Fruit fly (Drosophila melanogaster) whole organism, embryonic: ENCODE data around the gene fru.

Experiments
- CG10959 ChIP-seq: fragments of 200-800 bp; sonication (Bioruptor generic); IDR thresholded peaks from 2 replicates; pipeline ENCODE4 v1.3.6; 2022; ENCODE audit warnings: missing biosample characterization, missing genetic modification characterization
- CG11085 ChIP-seq: fragments of 200-800 bp; sonication (Bioruptor generic); IDR thresholded peaks from 2 replicates; pipeline ENCODE4 v1.3.6; 2022; ENCODE audit warnings: missing biosample characterization, missing genetic modification characterization
- CG14965 ChIP-seq: fragments of 200-800 bp; sonication (Bioruptor generic); optimal IDR thresholded peaks from 2 replicates; lab custom pipeline; 2016; ENCODE audit warnings: missing biosample characterization, missing genetic modification characterization, borderline replicate concordance
- CG15479 ChIP-seq: fragments of 200-800 bp; sonication (Bioruptor generic); optimal IDR thresholded peaks from 3 replicates; lab custom pipeline; 2019; ENCODE audit warnings: missing biosample characterization, mild to moderate bottlenecking, missing genetic modification characterization, moderate library complexity
- CG18764 ChIP-seq: fragments of 200-800 bp; sonication (Bioruptor generic); optimal IDR thresholded peaks from 3 replicates; lab custom pipeline; 2016; ENCODE audit warnings: missing biosample characterization, missing genetic modification characterization
- CG2129 ChIP-seq: fragments of 200-800 bp; sonication (Bioruptor generic); IDR thresholded peaks from 2 replicates; pipeline ENCODE4 v1.3.6; 2022; ENCODE audit warnings: missing biosample characterization, missing genetic modification characterization; ENCODE audit not compliant: partially characterized antibody
- CG2875 ChIP-seq: fragments of 200-800 bp; sonication (Bioruptor generic); optimal IDR thresholded peaks from 2 replicates; lab custom pipeline; 2017; ENCODE audit warnings: missing biosample characterization, mild to moderate bottlenecking, missing genetic modification characterization, missing genetic modification reagents
- CG30431 ChIP-seq: fragments of 200-800 bp; sonication (Bioruptor generic); optimal IDR thresholded peaks from 2 replicates; lab custom pipeline; 2017; ENCODE audit warnings: missing biosample characterization, missing genetic modification characterization
- CG3065 ChIP-seq: fragments of 200-800 bp; sonication (Bioruptor generic); optimal IDR thresholded peaks from 2 replicates; lab custom pipeline; 2016; ENCODE audit warnings: missing biosample characterization, missing genetic modification characterization
- CG42726 ChIP-seq: fragments of 200-800 bp; sonication (Bioruptor generic); IDR thresholded peaks from 2 replicates; pipeline ENCODE4 v1.3.6; 2022; ENCODE audit warnings: missing biosample characterization, missing genetic modification characterization; ENCODE audit not compliant: partially characterized antibody
- CG4328 ChIP-seq: fragments of 200-800 bp; sonication (Bioruptor generic); optimal IDR thresholded peaks from 3 replicates; lab custom pipeline; 2017; ENCODE audit warnings: missing biosample characterization, missing genetic modification reagents, missing genetic modification characterization
- CG4617 ChIP-seq: fragments of 200-800 bp; sonication (Bioruptor generic); optimal IDR thresholded peaks from 3 replicates; lab custom pipeline; 2016; ENCODE audit warnings: missing biosample characterization, missing genetic modification characterization, borderline replicate concordance
- CG4707 ChIP-seq: fragments of 200-800 bp; sonication (Bioruptor generic); optimal IDR thresholded peaks from 2 replicates; lab custom pipeline; 2018; ENCODE audit warnings: missing biosample characterization, mild to moderate bottlenecking, missing genetic modification characterization, moderate library complexity
- CG4730 ChIP-seq: fragments of 200-800 bp; sonication (Bioruptor generic); IDR thresholded peaks from 2 replicates; pipeline ENCODE4 v1.3.6; 2022; ENCODE audit warnings: missing biosample characterization, missing genetic modification characterization
- CG4854 ChIP-seq: fragments of 200-800 bp; sonication (Bioruptor generic); optimal IDR thresholded peaks from 2 replicates; lab custom pipeline; 2016; ENCODE audit warnings: missing biosample characterization, missing genetic modification characterization, inconsistent platforms
- CG5953 ChIP-seq: fragments of 200-800 bp; sonication (Bioruptor generic); IDR thresholded peaks from 2 replicates; pipeline ENCODE4 v1.3.6; 2022; ENCODE audit warnings: missing biosample characterization, missing genetic modification characterization
- CG8281 ChIP-seq: fragments of 200-800 bp; sonication (Bioruptor generic); optimal IDR thresholded peaks from 2 replicates; lab custom pipeline; 2018; ENCODE audit warnings: missing biosample characterization, mild to moderate bottlenecking, missing genetic modification characterization, moderate library complexity
- CG8290 ChIP-seq, 3 experiments: fragments of 200-800 bp; sonication (Bioruptor generic); optimal IDR thresholded peaks; 2 replicates each; lab custom pipeline; 2016 to 2019; ENCODE audit warnings: missing biosample characterization in 3 of 3, missing genetic modification characterization in 3 of 3, mild to moderate bottlenecking in 2 of 3, moderate library complexity in 1 of 3
- CG8765 ChIP-seq: fragments of 200-800 bp; sonication (Bioruptor generic); IDR thresholded peaks from 2 replicates; pipeline ENCODE4 v1.3.6; 2022; ENCODE audit warnings: missing biosample characterization, missing genetic modification characterization
- CG9437 ChIP-seq: fragments of 200-800 bp; sonication (Bioruptor generic); optimal IDR thresholded peaks from 2 replicates; lab custom pipeline; 2018; ENCODE audit warnings: missing biosample characterization, mild to moderate bottlenecking, missing genetic modification characterization
- Dll ChIP-seq: fragments of 200-800 bp; sonication (Bioruptor generic); IDR thresholded peaks from 4 replicates; pipeline ENCODE4 v1.3.6; 2022; ENCODE audit warnings: missing biosample characterization, missing genetic modification characterization; ENCODE audit not compliant: partially characterized antibody
- Dp ChIP-seq: fragments of 200-800 bp; sonication (Bioruptor generic); optimal IDR thresholded peaks from 2 replicates; lab custom pipeline; 2018; ENCODE audit warnings: missing biosample characterization, mild to moderate bottlenecking, missing genetic modification characterization, moderate library complexity
- E2f2 ChIP-seq: fragments of 200-800 bp; sonication (Bioruptor generic); IDR thresholded peaks from 2 replicates; pipeline ENCODE4 v1.3.6; 2022; ENCODE audit warnings: missing biosample characterization, missing genetic modification characterization
- GATAe ChIP-seq: fragments of 200-800 bp; sonication (Bioruptor generic); conservative IDR thresholded peaks from 2 replicates; pipeline ENCODE4 v1.3.6; 2022; ENCODE audit warnings: missing biosample characterization, missing genetic modification characterization
- Hr3 ChIP-seq: fragments of 200-800 bp; sonication (Bioruptor generic); optimal IDR thresholded peaks from 3 replicates; lab custom pipeline; 2016; ENCODE audit warnings: missing biosample characterization, missing genetic modification characterization
- Hr78 ChIP-seq, 2 experiments: fragments of 200-800 bp in 1 of 2; fragments of >200 bp in 1 of 2; sonication (Bioruptor generic) in 1 of 2; optimal IDR thresholded peaks; 2 replicates each; lab custom pipeline; 2017 to 2019; ENCODE audit warnings: missing biosample characterization in 2 of 2, missing genetic modification characterization in 2 of 2, mild to moderate bottlenecking in 1 of 2, moderate library complexity in 1 of 2
- Hsf ChIP-seq: fragments of 200-800 bp; sonication (Bioruptor generic); optimal IDR thresholded peaks from 3 replicates; lab custom pipeline; 2016; ENCODE audit warnings: missing biosample characterization, missing genetic modification characterization
- Myb ChIP-seq: fragments of 200-800 bp; sonication (Bioruptor generic); optimal IDR thresholded peaks from 2 replicates; lab custom pipeline; 2016; ENCODE audit warnings: missing biosample characterization, missing genetic modification characterization
- Optix ChIP-seq: fragments of 200-800 bp; sonication (Bioruptor generic); IDR thresholded peaks from 3 replicates; pipeline ENCODE4 v1.3.6; 2022; ENCODE audit warnings: missing biosample characterization, missing genetic modification characterization
- Pdp1 ChIP-seq, 2 experiments: fragments of 200-800 bp; sonication (Bioruptor generic); optimal IDR thresholded peaks; 3 replicates each; lab custom pipeline; 2016; ENCODE audit warnings: missing biosample characterization in 2 of 2, missing genetic modification characterization in 2 of 2, mild to moderate bottlenecking in 1 of 2, moderate library complexity in 1 of 2
- Trl ChIP-seq, 3 experiments: fragments of >200 bp in 2 of 3; fragments of 200-800 bp in 1 of 3; sonication (Bioruptor generic) in 1 of 3; optimal IDR thresholded peaks; 2 replicates in 1 of 3; 3 replicates in 2 of 3; lab custom pipeline; 2016 to 2017; ENCODE audit warnings: missing biosample characterization in 1 of 3, missing genetic modification characterization in 1 of 3
- abd-A ChIP-seq: fragments of 200-800 bp; sonication (Bioruptor generic); optimal IDR thresholded peaks from 3 replicates; lab custom pipeline; 2019; ENCODE audit warnings: missing biosample characterization, mild to moderate bottlenecking, missing genetic modification characterization, moderate library complexity
- ase ChIP-seq: fragments of 200-800 bp; sonication (Bioruptor generic); IDR thresholded peaks from 3 replicates; pipeline ENCODE4 v1.3.6; 2022; ENCODE audit warnings: missing biosample characterization, missing genetic modification characterization
- corto ChIP-seq: fragments of 200-800 bp; sonication (Bioruptor generic); optimal IDR thresholded peaks from 2 replicates; lab custom pipeline; 2016; ENCODE audit warnings: missing biosample characterization, mild to moderate bottlenecking, missing genetic modification characterization, moderate library complexity
- ham ChIP-seq: fragments of 200-800 bp; sonication (Bioruptor generic); IDR thresholded peaks from 2 replicates; pipeline ENCODE4 v1.3.6; 2022; ENCODE audit warnings: missing biosample characterization, missing genetic modification characterization
- hb ChIP-seq: fragments of 200-800 bp; sonication (Bioruptor generic); IDR thresholded peaks from 3 replicates; pipeline ENCODE4 v1.3.6; 2022; ENCODE audit warnings: missing biosample characterization, missing genetic modification characterization; ENCODE audit not compliant: partially characterized antibody
- klu ChIP-seq: fragments of 200-800 bp; sonication (Bioruptor generic); IDR thresholded peaks from 2 replicates; pipeline ENCODE4 v1.3.6; 2022; ENCODE audit warnings: missing biosample characterization, missing genetic modification characterization
- lbe ChIP-seq: fragments of 200-800 bp; sonication (Bioruptor generic); optimal IDR thresholded peaks from 2 replicates; lab custom pipeline; 2016; ENCODE audit warnings: missing biosample characterization, mild to moderate bottlenecking, missing genetic modification characterization
- pfk ChIP-seq: fragments of 200-800 bp; sonication (Bioruptor generic); optimal IDR thresholded peaks from 2 replicates; lab custom pipeline; 2018; ENCODE audit warnings: missing biosample characterization, mild to moderate bottlenecking, missing genetic modification characterization, moderate library complexity
- repo ChIP-seq: fragments of 200-800 bp; sonication (Bioruptor generic); optimal IDR thresholded peaks from 2 replicates; lab custom pipeline; 2016; ENCODE audit warnings: missing biosample characterization, missing genetic modification characterization
- sc ChIP-seq, 3 experiments: fragments of >200 bp in 2 of 3; fragments of 200-800 bp in 1 of 3; sonication (Bioruptor generic) in 1 of 3; optimal IDR thresholded peaks; 2 replicates in 2 of 3; 3 replicates in 1 of 3; lab custom pipeline; 2017; ENCODE audit warnings: mild to moderate bottlenecking in 1 of 3, missing biosample characterization in 1 of 3, missing genetic modification characterization in 1 of 3, missing genetic modification reagents in 1 of 3
- sens ChIP-seq: fragments of 200-800 bp; sonication (Bioruptor generic); peaks from one replicate; lab custom pipeline; 2016; ENCODE audit warnings: missing biosample characterization, missing genetic modification characterization
- slbo ChIP-seq: fragments of 200-800 bp; sonication (Bioruptor generic); IDR thresholded peaks from 2 replicates; pipeline ENCODE4 v1.3.6; 2022; ENCODE audit warnings: missing biosample characterization, missing genetic modification characterization
- sqz ChIP-seq: fragments of 200-800 bp; sonication (Bioruptor generic); optimal IDR thresholded peaks from 3 replicates; lab custom pipeline; 2018; ENCODE audit warnings: missing biosample characterization, mild to moderate bottlenecking, missing genetic modification characterization
- stwl ChIP-seq: fragments of 200-800 bp; sonication (Bioruptor generic); optimal IDR thresholded peaks from 3 replicates; lab custom pipeline; 2018; ENCODE audit warnings: missing biosample characterization, mild to moderate bottlenecking, missing genetic modification characterization, moderate library complexity
- trem ChIP-seq: fragments of 200-800 bp; optimal IDR thresholded peaks from 3 replicates; lab custom pipeline; 2019; ENCODE audit warnings: missing biosample characterization, mild to moderate bottlenecking, missing genetic modification characterization, moderate library complexity

Gene fru

DNA sequence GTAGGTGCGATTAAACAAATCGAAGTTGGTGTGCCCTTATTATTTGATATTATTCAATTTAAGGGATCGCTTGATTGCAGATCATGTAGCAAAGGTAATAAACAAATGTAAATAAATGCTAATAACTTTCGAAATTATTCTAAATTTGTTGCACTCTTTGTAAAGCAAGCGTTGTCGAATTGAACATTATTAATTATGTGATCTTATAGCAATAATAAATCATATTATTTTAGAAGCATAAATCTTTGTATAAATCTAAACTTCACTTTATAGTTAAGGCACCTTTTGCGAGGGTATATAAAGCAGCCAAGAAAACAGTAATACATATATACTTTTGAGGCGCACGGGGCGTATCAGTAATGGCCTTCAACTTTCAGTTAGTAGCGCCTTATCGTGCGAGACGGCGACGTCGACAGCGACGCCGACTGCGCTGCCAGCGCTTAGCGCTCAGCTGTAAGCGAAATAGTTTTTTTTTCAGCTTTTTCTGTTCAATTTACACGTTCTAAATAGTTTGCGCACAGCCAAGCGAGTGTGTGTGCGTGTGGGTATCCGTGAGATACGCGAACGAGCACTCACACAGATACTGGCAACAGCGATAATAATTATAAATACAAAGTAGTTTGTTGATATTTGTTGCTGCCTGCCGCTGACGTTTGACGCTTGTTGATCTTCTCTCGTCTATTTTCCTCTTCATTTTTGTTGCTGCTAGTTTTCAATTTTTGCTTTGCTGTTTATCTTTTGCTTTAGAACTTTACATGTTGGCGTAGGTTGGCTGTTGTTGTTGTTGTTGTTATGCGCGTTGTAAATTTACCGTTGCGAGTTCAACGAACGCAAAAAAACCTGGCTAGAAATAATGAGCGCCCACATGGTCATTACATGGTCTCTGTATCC lies 106.3 kb downstream of the fru start:
- TF ChIP-seq CG4328: peak; percentile 71
- no peak for TF ChIP-seq Myb (GFP tag; lab: Kevin White, UChicago)
- TF ChIP-seq CG9437 (GFP tag; lab: Kevin White, UChicago): peak; percentile 39
- peak; percentile 33 for TF ChIP-seq CG4707 (GFP tag; lab: Kevin White, UChicago)
- TF ChIP-seq CG15479 (GFP tag; lab: Kevin White, UChicago): no peak
- TF ChIP-seq sens (GFP tag; lab: Kevin White, UChicago): peak; percentile 91
- TF ChIP-seq CG42726 (GFP tag; lab: Robert Waterston, UW): no peak
- no peak for TF ChIP-seq lbe (GFP tag; lab: Kevin White, UChicago)
- peak; percentile 72 for TF ChIP-seq slbo (GFP tag; lab: Robert Waterston, UW)
- peak; percentile 54 for TF ChIP-seq CG18764 (GFP tag; lab: Kevin White, UChicago)
- TF ChIP-seq CG11085 (GFP tag; lab: Robert Waterston, UW): no peak
- TF ChIP-seq CG8281 (tag; lab: Kevin White, UChicago): peak; percentile 6
- TF ChIP-seq GATAe: peak; percentile 11; the same call in 1 of the 2 replicates
- no peak for TF ChIP-seq Dll (GFP tag; lab: Robert Waterston, UW)
- TF ChIP-seq Hr78 (GFP tag; optimal IDR thresholded peaks at IDR 0.05; lab: Kevin White, UChicago): peak in 1 of 2 experiments; percentile 2
- TF ChIP-seq CG4854: peak; percentile 13
- TF ChIP-seq Optix (GFP tag; lab: Robert Waterston, UW): peak; percentile 42; the same call in 1 of the 3 replicates
- TF ChIP-seq Hr3 (GFP tag; lab: Kevin White, UChicago): peak; percentile 30
- 0 out of 2 replicates have a peak, but pooled peaks have one; percentile 13 for TF ChIP-seq klu (GFP tag; lab: Robert Waterston, UW)
- no peak for TF ChIP-seq trem (tag; lab: Kevin White, UChicago)
- no peak for TF ChIP-seq CG4730 (GFP tag; lab: Robert Waterston, UW)
- peak in 1 of 2 experiments; percentile 57 for TF ChIP-seq Pdp1 (GFP tag; optimal IDR thresholded peaks at IDR 0.05; lab: Kevin White, UChicago)
- no peak for TF ChIP-seq ham
- TF ChIP-seq stwl (tag; lab: Kevin White, UChicago): no peak
- TF ChIP-seq Hsf (GFP tag; lab: Kevin White, UChicago): peak; percentile 29
- TF ChIP-seq sqz (GFP tag; lab: Kevin White, UChicago): peak; percentile 21
- peak; percentile 19; the same call in 1 of the 2 replicates for TF ChIP-seq E2f2 (GFP tag; lab: Robert Waterston, UW)
- no peak for TF ChIP-seq CG4617 (GFP tag; lab: Kevin White, UChicago)
- TF ChIP-seq CG8290 (GFP tag; optimal IDR thresholded peaks at IDR 0.05; lab: Kevin White, UChicago): no peak
- peak in 1 of 2 experiments; percentile 34 for TF ChIP-seq CG8290 (tag; optimal IDR thresholded peaks at IDR 0.05; lab: Kevin White, UChicago)
- peak; percentile 47 for TF ChIP-seq CG14965 (GFP tag; lab: Kevin White, UChicago)
- TF ChIP-seq Dp: no peak
- TF ChIP-seq hb (GFP tag; lab: Robert Waterston, UW): no peak
- no peak for TF ChIP-seq Trl (optimal IDR thresholded peaks at IDR 0.05; lab: Kevin White, UChicago)
- TF ChIP-seq Trl (GFP tag; optimal IDR thresholded peaks at IDR 0.05; lab: Kevin White, UChicago): peak; percentile 57
- TF ChIP-seq CG8765: no peak
- peak; percentile 30 for TF ChIP-seq abd-A (tag; lab: Kevin White, UChicago)
- TF ChIP-seq repo (GFP tag; lab: Kevin White, UChicago): peak; percentile 10
- no peak for TF ChIP-seq CG2129 (GFP tag; lab: Robert Waterston, UW)
- TF ChIP-seq CG10959 (GFP tag; lab: Robert Waterston, UW): peak; percentile 31; the same call in 1 of the 2 replicates
- TF ChIP-seq CG2875: peak; percentile 68
- TF ChIP-seq CG30431: peak; percentile 1
- no peak for TF ChIP-seq corto (GFP tag; lab: Kevin White, UChicago)
- TF ChIP-seq ase (GFP tag; lab: Robert Waterston, UW): no peak
- TF ChIP-seq pfk (GFP tag; lab: Kevin White, UChicago): no peak
- no peak for TF ChIP-seq CG3065
- TF ChIP-seq CG5953: no peak
- no peak for TF ChIP-seq sc (optimal IDR thresholded peaks at IDR 0.05; lab: Kevin White, UChicago)
- TF ChIP-seq sc (GFP tag; optimal IDR thresholded peaks at IDR 0.05; lab: Kevin White, UChicago): peak; percentile 43
